Worm (Caenorhabditis elegans) whole organism, young adult: ENCODE results near the gene efn-4.

ENCODE experiments used
- B0035.1 ChIP-seq: sonication (generic microtip); optimal IDR thresholded peaks from 2 replicates; lab custom pipeline; 2016; ENCODE audit warnings: missing genetic modification characterization, mild to moderate bottlenecking, missing compliant biosample characterization, missing genotype, missing genetic modification reagents
- F57C9.4 ChIP-seq: sonication (generic microtip); optimal IDR thresholded peaks from 2 replicates; lab custom pipeline; 2017; ENCODE audit warnings: mild to moderate bottlenecking, missing genetic modification characterization, missing compliant biosample characterization
- K11D2.4 ChIP-seq: fragments of 200-800 bp; sonication (Bioruptor generic); IDR thresholded peaks from 2 replicates; pipeline ENCODE4 v1.3.6; 2022; ENCODE audit warnings: missing genetic modification reagents, missing genetic modification characterization, missing compliant biosample characterization
- Y67H2A.10 ChIP-seq: fragments of 200-800 bp; sonication (Bioruptor generic); conservative IDR thresholded peaks from 2 replicates; pipeline ENCODE4 v1.3.6; 2022; ENCODE audit warnings: missing genetic modification reagents, missing genetic modification characterization, missing compliant biosample characterization
- ama-1 ChIP-seq, 3 experiments: fragments of 150-350 bp in 1 of 3; sonication (generic microtip) in 2 of 3; optimal IDR thresholded peaks; 2 replicates each; lab custom pipeline; 2014 to 2018; ENCODE audit warnings: missing biosample characterization in 2 of 3, missing genetic modification characterization in 2 of 3, missing genetic modification reagents in 2 of 3
- bed-2 ChIP-seq: fragments of 200-800 bp; sonication (Bioruptor generic); IDR thresholded peaks from 2 replicates; pipeline ENCODE4 v1.3.6; 2022; ENCODE audit warnings: missing genetic modification reagents, missing genetic modification characterization, missing compliant biosample characterization
- ets-4 ChIP-seq: fragments of 200-800 bp; sonication (Bioruptor generic); optimal IDR thresholded peaks from 2 replicates; lab custom pipeline; 2018; ENCODE audit warnings: mild to moderate bottlenecking, missing genetic modification characterization, missing compliant biosample characterization
- let-607 ChIP-seq, 2 experiments: fragments of 200-800 bp in 1 of 2; sonication (Bioruptor generic) in 1 of 2; sonication (generic microtip) in 1 of 2; optimal IDR thresholded peaks; 2 replicates each; lab custom pipeline; 2016 to 2018; ENCODE audit warnings: mild to moderate bottlenecking in 2 of 2, missing compliant biosample characterization in 2 of 2, missing genetic modification characterization in 2 of 2, moderate library complexity in 2 of 2, missing genotype in 1 of 2
- madf-8 ChIP-seq: fragments of 200-800 bp; sonication (Bioruptor generic); conservative IDR thresholded peaks from 2 replicates; pipeline ENCODE4 v1.3.6; 2022; ENCODE audit warnings: missing genetic modification reagents, missing genetic modification characterization, missing compliant biosample characterization
- sptf-2 ChIP-seq: fragments of 200-800 bp; sonication (Bioruptor generic); optimal IDR thresholded peaks from 2 replicates; lab custom pipeline; 2018; ENCODE audit warnings: mild to moderate bottlenecking, missing genetic modification characterization, missing compliant biosample characterization
- tbx-9 ChIP-seq: sonication (generic microtip); optimal IDR thresholded peaks from 2 replicates; lab custom pipeline; 2016; ENCODE audit warnings: borderline replicate concordance, missing genetic modification characterization, inconsistent platforms, missing compliant biosample characterization
- unc-130 ChIP-seq: sonication (generic microtip); optimal IDR thresholded peaks from 2 replicates; lab custom pipeline; 2016; ENCODE audit warnings: missing genetic modification reagents, missing genetic modification characterization, missing compliant biosample characterization
- ztf-26 ChIP-seq: sonication (generic microtip); optimal IDR thresholded peaks from 2 replicates; lab custom pipeline; 2017; ENCODE audit warnings: missing genetic modification characterization, missing compliant biosample characterization

ce11 chrIV:560780-561179, 1.7 kb downstream of the efn-4 start:
- TF ChIP-seq B0035.1 (tag; lab: Kevin White, UChicago) (no peak), K11D2.4 (GFP tag; lab: Robert Waterston, UW) (no peak), unc-130 (GFP tag; lab: Kevin White, UChicago) (no peak), Y67H2A.10 (GFP tag; lab: Robert Waterston, UW) (no peak), madf-8 (GFP tag; lab: Robert Waterston, UW) (no peak), let-607 (tag; optimal IDR thresholded peaks at IDR 0.05; lab: Kevin White, UChicago) (no peak), tbx-9 (tag; lab: Kevin White, UChicago) (no peak), ztf-26 (tag; lab: Kevin White, UChicago) (no peak), ets-4 (GFP tag; lab: Kevin White, UChicago) (no peak), F57C9.4 (no peak), sptf-2 (no peak), bed-2 (no peak), ama-1 (optimal IDR thresholded peaks at IDR 0.05; lab: Kevin White, UChicago) (no peak), ama-1 (GFP tag; optimal IDR thresholded peaks at IDR 0.05; lab: Kevin White, UChicago) (no peak)
